Fruit fly (Drosophila melanogaster) whole organism, prepupa: ENCODE measurements around the gene CG1894.
A peak's percentile ranks its signal among the peaks of the same experiment; 100 is the strongest.

ENCODE experiments used
- Blimp-1 ChIP-seq: fragments of 200-800 bp; sonication (Bioruptor generic); optimal IDR thresholded peaks from 3 replicates; lab custom pipeline; 2017; ENCODE audit warnings: missing biosample characterization, missing genetic modification characterization, mild to moderate bottlenecking, moderate library complexity, missing genetic modification reagents
- CG11294 ChIP-seq: fragments of 200-800 bp; sonication (Bioruptor generic); IDR thresholded peaks from 2 replicates; pipeline ENCODE4 v1.3.6; 2022; ENCODE audit warnings: missing biosample characterization, missing genetic modification characterization
- CG16779 ChIP-seq: fragments of 200-800 bp; sonication (Bioruptor generic); optimal IDR thresholded peaks from 3 replicates; lab custom pipeline; 2017; ENCODE audit warnings: missing biosample characterization, mild to moderate bottlenecking, missing genetic modification characterization
- CG31627 ChIP-seq: fragments of 200-800 bp; sonication (Bioruptor generic); optimal IDR thresholded peaks from 3 replicates; lab custom pipeline; 2016; ENCODE audit warnings: missing biosample characterization, missing genetic modification characterization
- CG4318 ChIP-seq: fragments of 200-800 bp; sonication (Bioruptor generic); optimal IDR thresholded peaks from 3 replicates; lab custom pipeline; 2017; ENCODE audit warnings: missing biosample characterization, mild to moderate bottlenecking, missing genetic modification characterization
- CG6276 ChIP-seq: fragments of 200-800 bp; sonication (Bioruptor generic); optimal IDR thresholded peaks from 2 replicates; lab custom pipeline; 2017; ENCODE audit warnings: missing biosample characterization, mild to moderate bottlenecking, missing genetic modification characterization
- CG7368 ChIP-seq: fragments of 200-800 bp; sonication (Bioruptor generic); optimal IDR thresholded peaks from 3 replicates; lab custom pipeline; 2016; ENCODE audit warnings: missing biosample characterization, missing genetic modification characterization
- CG8632 ChIP-seq: fragments of 200-800 bp; sonication (Bioruptor generic); optimal IDR thresholded peaks from 3 replicates; lab custom pipeline; 2016; ENCODE audit warnings: missing biosample characterization, missing genetic modification characterization
- Gug ChIP-seq: fragments of 200-800 bp; sonication (Bioruptor generic); IDR thresholded peaks from 2 replicates; pipeline ENCODE4 v1.3.6; 2022; ENCODE audit warnings: missing biosample characterization, missing genetic modification characterization
- Lpt ChIP-seq: fragments of 200-800 bp; sonication (Bioruptor generic); optimal IDR thresholded peaks from 3 replicates; lab custom pipeline; 2016; ENCODE audit warnings: missing biosample characterization, missing genetic modification characterization
- acj6 ChIP-seq: fragments of 200-800 bp; sonication (Bioruptor generic); optimal IDR thresholded peaks from 3 replicates; lab custom pipeline; 2016; ENCODE audit warnings: missing biosample characterization, missing genetic modification characterization
- fd59A ChIP-seq: fragments of 200-800 bp; sonication (Bioruptor generic); optimal IDR thresholded peaks from 2 replicates; lab custom pipeline; 2017; ENCODE audit warnings: missing biosample characterization, mild to moderate bottlenecking, missing genetic modification characterization, missing genetic modification reagents
- fd85E ChIP-seq: fragments of 200-800 bp; sonication (Bioruptor generic); optimal IDR thresholded peaks from 3 replicates; lab custom pipeline; 2016; ENCODE audit warnings: missing biosample characterization, missing genetic modification characterization
- svp ChIP-seq: fragments of 200-800 bp; sonication (Bioruptor generic); peaks from one replicate; lab custom pipeline; 2016; ENCODE audit warnings: missing biosample characterization, missing genetic modification characterization
- topi ChIP-seq: fragments of 200-800 bp; sonication (Bioruptor generic); optimal IDR thresholded peaks from 3 replicates; lab custom pipeline; 2016; ENCODE audit warnings: missing biosample characterization, missing genetic modification characterization

The CG1894 gene

DNA sequence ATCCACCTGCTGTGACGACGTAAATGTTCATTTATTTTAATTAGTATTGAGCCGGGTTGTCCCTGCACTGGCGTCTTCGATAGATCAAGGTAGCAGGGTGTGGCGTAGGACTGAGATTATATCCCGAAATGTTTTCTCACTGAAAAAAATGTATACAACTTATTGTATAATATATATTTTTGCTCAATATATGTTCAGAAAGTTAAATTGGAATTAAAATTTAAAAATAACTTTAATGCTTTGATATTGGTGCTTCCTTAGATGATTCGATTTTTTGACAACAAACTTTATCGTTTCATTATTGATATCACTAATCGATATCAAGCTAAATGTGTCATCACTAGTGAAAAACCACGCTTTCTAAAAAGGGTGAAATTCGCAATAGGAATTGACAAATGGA lies at the start of gene CG1894:
Gene CG1894 (plus strand): TSS at position 301 of the 400 bp plus-strand sequence.
- TF ChIP-seq Blimp-1 (no peak), CG11294 (GFP tag; lab: Robert Waterston, UW) (no peak)

DNA sequence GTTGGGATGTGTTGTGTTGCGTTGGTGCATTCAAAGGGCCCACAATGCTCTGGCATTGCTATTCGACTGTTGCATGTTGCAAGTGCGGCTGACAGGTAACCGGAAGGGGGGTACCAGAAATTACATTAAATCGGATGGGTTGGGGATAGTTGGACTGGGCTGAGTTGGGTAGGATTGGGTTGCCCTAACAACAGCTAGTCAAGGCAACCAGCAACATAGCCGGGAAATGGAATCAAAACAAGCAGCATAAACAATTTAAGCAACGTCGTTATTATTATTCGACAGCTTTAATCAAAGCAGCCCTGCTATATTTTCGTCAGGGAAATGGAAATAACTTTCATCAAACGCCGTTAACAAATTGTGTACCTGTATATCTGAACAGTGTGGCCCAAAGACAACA lies 2.3 kb downstream of the CG1894 start, which contains the start of gene Dhc98D:
Gene Dhc98D (plus strand): TSS at position 301 of the 400 bp plus-strand sequence.
- TF ChIP-seq fd85E (GFP tag; lab: Kevin White, UChicago) (no peak), CG7368 (GFP tag; lab: Kevin White, UChicago) (no peak), Gug (GFP tag; lab: Robert Waterston, UW) (no peak), CG4318 (GFP tag; lab: Kevin White, UChicago) (no peak), fd59A (no peak), CG16779 (tag; lab: Kevin White, UChicago) (no peak), topi (GFP tag; lab: Kevin White, UChicago) (no peak), acj6 (no peak), CG8632 (GFP tag; lab: Kevin White, UChicago) (no peak), Lpt (GFP tag; lab: Kevin White, UChicago) (no peak), CG6276 (GFP tag; lab: Kevin White, UChicago) (no peak)

DNA sequence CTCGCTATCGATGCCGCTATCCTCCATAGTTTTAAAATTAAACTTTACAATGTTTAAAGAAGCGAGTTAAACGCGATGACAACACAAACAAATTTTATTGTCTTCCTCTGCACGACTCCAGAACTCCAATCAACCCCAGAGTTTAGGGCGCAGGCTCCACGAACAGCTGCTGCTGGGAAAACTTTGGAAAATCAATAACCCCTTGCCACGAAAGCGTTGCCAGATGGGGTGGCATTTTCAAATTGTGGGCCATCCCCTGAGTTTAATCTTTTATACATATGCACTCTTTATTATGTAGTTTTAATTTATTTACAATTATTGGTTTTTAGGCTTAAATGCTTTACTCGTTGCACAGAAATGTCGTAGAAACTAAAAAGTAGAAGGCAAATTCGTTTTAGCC lies 36.0 kb downstream of the CG1894 start, which contains the start of gene CG31051:
Gene CG31051 (minus strand): TSS at position 115 of the 400 bp plus-strand sequence.
- peak; percentile 54 for TF ChIP-seq svp
- TF ChIP-seq CG31627 (GFP tag; lab: Kevin White, UChicago), result no peak
